Fruit fly (Drosophila melanogaster) S2 (cell line): ENCODE measurements around the gene natalisin.

Experiments used
- CG8478 ChIP-seq: fragments of >200 bp; optimal IDR thresholded peaks from 2 replicates; lab custom pipeline; 2018
- CTCF ChIP-seq, 2 experiments: fragments of >200 bp; optimal IDR thresholded peaks; 2 replicates each; lab custom pipeline; 2018

- no peak for TF ChIP-seq CG8478 (lab: Kevin White, UChicago)
- peak; percentile 93 to 99 for TF ChIP-seq CTCF (optimal IDR thresholded peaks at IDR 0.05; lab: Kevin White, UChicago)
These were observed 27.1 kb upstream of the natalisin start for dm6 chr3R:14391281-14391680.
